Fruit fly (Drosophila melanogaster): ENCODE data around the gene CG34404.

CG34404 gene

dm6 chr3R:15346018-15346383 lies 21.5 kb downstream of the CG34404 start, which contains the start of the genes Surf4 and CG31301 (continued):
- no peak for TF ChIP-seq CG7357 (GFP tag; IDR thresholded peaks at IDR 0.05)

dm6 chr3R:15345198-15346017 lies 22.1 kb downstream of the CG34404 start:
- TF ChIP-seq CG6654 (GFP tag; optimal IDR thresholded peaks at IDR 0.05) (no peak), twi (tag; optimal IDR thresholded peaks at IDR 0.05) (no peak), MTF-1 (GFP tag; optimal IDR thresholded peaks at IDR 0.05; ENCODE audit: borderline replicate concordance) (no peak), Blimp-1 (GFP tag; optimal IDR thresholded peaks at IDR 0.05) (peak; percentile 98), CG15601 (tag; optimal IDR thresholded peaks at IDR 0.05) (no peak), Dll (GFP tag; IDR thresholded peaks at IDR 0.05; ENCODE audit: partially characterized antibody) (no peak; the same call in 3 of the 4 replicates), sisA (GFP tag; IDR thresholded peaks at IDR 0.05) (no peak), CG4424 (GFP tag; optimal IDR thresholded peaks at IDR 0.05) (no peak), CG10274 (GFP tag; optimal IDR thresholded peaks at IDR 0.05) (no peak), pros (GFP tag; optimal IDR thresholded peaks at IDR 0.05) (no peak), CG12391 (tag; optimal IDR thresholded peaks at IDR 0.05) (no peak), bbx (GFP tag; IDR thresholded peaks at IDR 0.05; ENCODE audit: partially characterized antibody) (no peak), exex (tag; optimal IDR thresholded peaks at IDR 0.05) (peak; percentile 3), CG3065 (GFP tag; optimal IDR thresholded peaks at IDR 0.05) (no peak), peb (GFP tag; IDR thresholded peaks at IDR 0.05) (no peak), CG18619 (GFP tag; optimal IDR thresholded peaks at IDR 0.05) (no peak), cas (GFP tag; IDR thresholded peaks at IDR 0.05) (no peak), grn (GFP tag; optimal IDR thresholded peaks at IDR 0.05) (peak; percentile 80), Elba2 (GFP tag; optimal IDR thresholded peaks at IDR 0.05) (peak; percentile 83), dmrt99B (tag; optimal IDR thresholded peaks at IDR 0.05) (no peak), HLHmδ (GFP tag; optimal IDR thresholded peaks at IDR 0.05) (no peak), cg (GFP tag; optimal IDR thresholded peaks at IDR 0.05) (peak; percentile 76), CG9932 (GFP tag; IDR thresholded peaks at IDR 0.05) (no peak), Bgb (GFP tag; IDR thresholded peaks at IDR 0.05; ENCODE audit: partially characterized antibody) (no peak), tap (tag; optimal IDR thresholded peaks at IDR 0.05) (no peak), Asciz (GFP tag; optimal IDR thresholded peaks at IDR 0.05) (no peak), emc (GFP tag; optimal IDR thresholded peaks at IDR 0.05) (no peak), CG17912 (GFP tag; optimal IDR thresholded peaks at IDR 0.05) (no peak), ash1 (GFP tag; optimal IDR thresholded peaks at IDR 0.05) (no peak), CG11093 (GFP tag; IDR thresholded peaks at IDR 0.05) (no peak), zfh1 (GFP tag; IDR thresholded peaks at IDR 0.05) (no peak), CG30403 (GFP tag; optimal IDR thresholded peaks at IDR 0.05) (no peak), ac (GFP tag; optimal IDR thresholded peaks at IDR 0.05) (peak; percentile 10), Ada2b (GFP tag; IDR thresholded peaks at IDR 0.05) (no peak), CG17186 (GFP tag; optimal IDR thresholded peaks at IDR 0.05) (no peak), CG17802 (tag; optimal IDR thresholded peaks at IDR 0.05) (no peak), CG9437 (GFP tag; optimal IDR thresholded peaks at IDR 0.05) (no peak), CTCF (GFP tag; optimal IDR thresholded peaks at IDR 0.05) (no peak), CG15696 (tag; optimal IDR thresholded peaks at IDR 0.05) (no peak), CG33557 (GFP tag; optimal IDR thresholded peaks at IDR 0.05) (peak; percentile 9), CG15479 (GFP tag; optimal IDR thresholded peaks at IDR 0.05) (peak; percentile 80), CG15514 (GFP tag; optimal IDR thresholded peaks at IDR 0.05) (no peak), CG12219 (GFP tag; optimal IDR thresholded peaks at IDR 0.05) (no peak), CG12769 (tag; optimal IDR thresholded peaks at IDR 0.05) (peak; percentile 31), Awh (GFP tag; IDR thresholded peaks at IDR 0.05) (no peak), CG10321 (GFP tag; IDR thresholded peaks at IDR 0.05) (no peak)
